Fruit fly (Drosophila melanogaster) whole organism, embryonic: Measurements from ENCODE around the gene Elp5.
A peak's percentile ranks its signal among the peaks of the same experiment; 100 is the strongest.

Experiments
- CG11398 ChIP-seq: fragments of 200-800 bp; sonication (Bioruptor generic); optimal IDR thresholded peaks from 2 replicates; lab custom pipeline; 2016; ENCODE audit warnings: missing biosample characterization, missing genetic modification characterization
- CG12769 ChIP-seq: fragments of 200-800 bp; sonication (Bioruptor generic); optimal IDR thresholded peaks from 2 replicates; lab custom pipeline; 2019; ENCODE audit warnings: missing biosample characterization, mild to moderate bottlenecking, missing genetic modification characterization, moderate library complexity
- CG15269 ChIP-seq: fragments of 200-800 bp; sonication (Bioruptor generic); optimal IDR thresholded peaks from 2 replicates; lab custom pipeline; 2018; ENCODE audit warnings: missing biosample characterization, mild to moderate bottlenecking, missing genetic modification characterization, moderate library complexity
- CG17328 ChIP-seq: fragments of 200-800 bp; sonication (Bioruptor generic); IDR thresholded peaks from 2 replicates; pipeline ENCODE4 v1.3.6; 2022; ENCODE audit warnings: missing biosample characterization, missing genetic modification characterization
- CG17829 ChIP-seq: fragments of 200-800 bp; optimal IDR thresholded peaks from 2 replicates; lab custom pipeline; 2019; ENCODE audit warnings: missing biosample characterization, mild to moderate bottlenecking, missing genetic modification characterization, moderate library complexity
- CG31365 ChIP-seq: fragments of 200-800 bp; sonication (Bioruptor generic); optimal IDR thresholded peaks from 2 replicates; lab custom pipeline; 2018; ENCODE audit warnings: missing biosample characterization, mild to moderate bottlenecking, missing genetic modification characterization
- CG3726 ChIP-seq: fragments of 200-800 bp; sonication (Bioruptor generic); IDR thresholded peaks from 3 replicates; pipeline ENCODE4, ENCODE4 v1.3.6; 2022; ENCODE audit warnings: missing biosample characterization, missing genetic modification characterization
- CG5180 ChIP-seq: fragments of 200-800 bp; sonication (Bioruptor generic); optimal IDR thresholded peaks from 3 replicates; lab custom pipeline; 2017; ENCODE audit warnings: missing biosample characterization, missing genetic modification characterization, mild to moderate bottlenecking, moderate library complexity, missing genetic modification reagents
- CG6813 ChIP-seq: fragments of 200-800 bp; sonication (Bioruptor generic); optimal IDR thresholded peaks from 2 replicates; lab custom pipeline; 2017; ENCODE audit warnings: missing biosample characterization, missing genetic modification characterization, mild to moderate bottlenecking, moderate library complexity, missing genetic modification reagents
- CG7372 ChIP-seq: fragments of 200-800 bp; sonication (Bioruptor generic); IDR thresholded peaks from 2 replicates; pipeline ENCODE4 v1.3.6; 2022; ENCODE audit warnings: missing biosample characterization, missing genetic modification characterization
- CG7556 ChIP-seq: fragments of 200-800 bp; sonication (Bioruptor generic); optimal IDR thresholded peaks from 2 replicates; lab custom pipeline; 2017; ENCODE audit warnings: missing biosample characterization, mild to moderate bottlenecking, missing genetic modification characterization
- CG7786 ChIP-seq: fragments of 200-800 bp; sonication (Bioruptor generic); optimal IDR thresholded peaks from 2 replicates; lab custom pipeline; 2016; ENCODE audit warnings: missing biosample characterization, missing genetic modification characterization
- CG7963 ChIP-seq: fragments of 200-800 bp; sonication (Bioruptor generic); IDR thresholded peaks from 3 replicates; pipeline ENCODE4 v1.3.6; 2022; ENCODE audit warnings: missing biosample characterization, missing genetic modification characterization; ENCODE audit not compliant: partially characterized antibody
- CG8478 ChIP-seq: fragments of >200 bp; optimal IDR thresholded peaks from 2 replicates; lab custom pipeline; 2018
- CG8924 ChIP-seq: fragments of 200-800 bp; optimal IDR thresholded peaks from 3 replicates; lab custom pipeline; 2019; ENCODE audit warnings: missing biosample characterization, mild to moderate bottlenecking, missing genetic modification characterization, moderate library complexity
- CG9797 ChIP-seq: fragments of 200-800 bp; sonication (Bioruptor generic); optimal IDR thresholded peaks from 3 replicates; lab custom pipeline; 2018; ENCODE audit warnings: missing biosample characterization, mild to moderate bottlenecking, missing genetic modification characterization
- CrebB ChIP-seq: fragments of 200-800 bp; sonication (Bioruptor generic); optimal IDR thresholded peaks from 3 replicates; lab custom pipeline; 2018; ENCODE audit warnings: missing biosample characterization, mild to moderate bottlenecking, missing genetic modification characterization
- Deaf1 ChIP-seq: fragments of 200-800 bp; optimal IDR thresholded peaks from 3 replicates; lab custom pipeline; 2019; ENCODE audit warnings: missing biosample characterization, mild to moderate bottlenecking, missing genetic modification characterization, moderate library complexity
- Ets65A ChIP-seq: fragments of 200-800 bp; sonication (Bioruptor generic); peaks from one replicate; lab custom pipeline; 2016; ENCODE audit warnings: missing biosample characterization, missing genetic modification characterization
- H15 ChIP-seq: fragments of 200-800 bp; sonication (Bioruptor generic); IDR thresholded peaks from 3 replicates; pipeline ENCODE4 v1.3.6; 2022; ENCODE audit warnings: missing biosample characterization, missing genetic modification characterization
- H2.0 ChIP-seq: fragments of 200-800 bp; sonication (Bioruptor generic); IDR thresholded peaks from 2 replicates; pipeline ENCODE4 v1.3.6; 2022; ENCODE audit warnings: missing biosample characterization, missing genetic modification characterization
- HHEX ChIP-seq: fragments of 200-800 bp; sonication (Bioruptor generic); optimal IDR thresholded peaks from 3 replicates; lab custom pipeline; 2017; ENCODE audit warnings: missing biosample characterization, mild to moderate bottlenecking, missing genetic modification characterization, missing genetic modification reagents
- HLH4C ChIP-seq: fragments of 200-800 bp; sonication (Bioruptor generic); IDR thresholded peaks from 3 replicates; pipeline ENCODE4 v1.3.6; 2022; ENCODE audit warnings: missing biosample characterization, missing genetic modification characterization; ENCODE audit not compliant: partially characterized antibody
- Meics ChIP-seq: fragments of 200-800 bp; sonication (Bioruptor generic); optimal IDR thresholded peaks from 2 replicates; lab custom pipeline; 2017; ENCODE audit warnings: missing biosample characterization, mild to moderate bottlenecking, missing genetic modification characterization
- Myb ChIP-seq: fragments of 200-800 bp; sonication (Bioruptor generic); optimal IDR thresholded peaks from 2 replicates; lab custom pipeline; 2016; ENCODE audit warnings: missing biosample characterization, missing genetic modification characterization
- Opbp ChIP-seq: fragments of 200-800 bp; sonication (Bioruptor generic); IDR thresholded peaks from 3 replicates; pipeline ENCODE4 v1.3.6; 2022; ENCODE audit warnings: missing biosample characterization, missing genetic modification characterization; ENCODE audit not compliant: partially characterized antibody
- Ssrp ChIP-seq: fragments of 200-800 bp; sonication (Bioruptor generic); optimal IDR thresholded peaks from 2 replicates; lab custom pipeline; 2018; ENCODE audit warnings: missing biosample characterization, mild to moderate bottlenecking, missing genetic modification characterization, moderate library complexity
- Xbp1 ChIP-seq: fragments of 200-800 bp; sonication (Bioruptor generic); optimal IDR thresholded peaks from 3 replicates; lab custom pipeline; 2016; ENCODE audit warnings: missing biosample characterization, mild to moderate bottlenecking, missing genetic modification characterization
- croc ChIP-seq: fragments of 200-800 bp; sonication (Bioruptor generic); conservative IDR thresholded peaks from 3 replicates; pipeline ENCODE4 v1.3.6; 2022; ENCODE audit warnings: missing biosample characterization, missing genetic modification characterization
- cwo ChIP-seq: fragments of 200-800 bp; sonication (Bioruptor generic); optimal IDR thresholded peaks from 3 replicates; lab custom pipeline; 2017; ENCODE audit warnings: missing biosample characterization, missing genetic modification characterization, mild to moderate bottlenecking, moderate library complexity, missing genetic modification reagents
- disco-r ChIP-seq: fragments of 200-800 bp; sonication (Bioruptor generic); optimal IDR thresholded peaks from 2 replicates; lab custom pipeline; 2016; ENCODE audit warnings: missing biosample characterization, missing genetic modification characterization
- fd64A ChIP-seq: fragments of 200-800 bp; sonication (Bioruptor generic); optimal IDR thresholded peaks from 3 replicates; lab custom pipeline; 2018; ENCODE audit warnings: missing biosample characterization, mild to moderate bottlenecking, missing genetic modification characterization
- inv ChIP-seq: fragments of 200-800 bp; sonication (Bioruptor generic); IDR thresholded peaks from 2 replicates; pipeline ENCODE4 v1.3.6; 2022; ENCODE audit warnings: missing biosample characterization, missing genetic modification characterization; ENCODE audit not compliant: partially characterized antibody
- kah ChIP-seq: fragments of 200-800 bp; sonication (Bioruptor generic); optimal IDR thresholded peaks from 2 replicates; lab custom pipeline; 2018; ENCODE audit warnings: missing biosample characterization, mild to moderate bottlenecking, missing genetic modification characterization
- mirr ChIP-seq: fragments of 200-800 bp; sonication (Bioruptor generic); optimal IDR thresholded peaks from 3 replicates; lab custom pipeline; 2018; ENCODE audit warnings: missing biosample characterization, mild to moderate bottlenecking, missing genetic modification characterization
- nerfin-1 ChIP-seq: fragments of 200-800 bp; sonication (Bioruptor generic); optimal IDR thresholded peaks from 3 replicates; lab custom pipeline; 2019; ENCODE audit warnings: missing biosample characterization, mild to moderate bottlenecking, missing genetic modification characterization, moderate library complexity
- odd ChIP-seq: fragments of 200-800 bp; sonication (Bioruptor generic); optimal IDR thresholded peaks from 2 replicates; lab custom pipeline; 2017; ENCODE audit warnings: missing biosample characterization, mild to moderate bottlenecking, missing genetic modification characterization
- pan ChIP-seq, 4 experiments: fragments of >200 bp in 3 of 4; fragments of 200-800 bp in 1 of 4; sonication (Bioruptor generic) in 1 of 4; optimal IDR thresholded peaks in 3 of 4; IDR thresholded peaks in 1 of 4; 2 replicates each; pipeline versions ENCODE4 v1.3.6 to Lab custom; 2017 to 2022; ENCODE audit warnings: missing biosample characterization in 2 of 4, missing genetic modification characterization in 2 of 4, mixed read lengths in 1 of 4
- pita ChIP-seq: fragments of 200-800 bp; sonication (Bioruptor generic); optimal IDR thresholded peaks from 2 replicates; lab custom pipeline; 2017; ENCODE audit warnings: missing biosample characterization, mild to moderate bottlenecking, missing genetic modification characterization
- row ChIP-seq: fragments of 200-800 bp; sonication (Bioruptor generic); IDR thresholded peaks from 3 replicates; pipeline ENCODE4 v1.3.6; 2022; ENCODE audit warnings: missing biosample characterization, missing genetic modification characterization
- so ChIP-seq: fragments of 200-800 bp; sonication (Bioruptor generic); IDR thresholded peaks from 3 replicates; pipeline ENCODE4 v1.3.6; 2022; ENCODE audit warnings: missing biosample characterization, missing genetic modification characterization
- sob ChIP-seq: fragments of 200-800 bp; sonication (Bioruptor generic); IDR thresholded peaks from 2 replicates; pipeline ENCODE4 v1.3.6; 2022; ENCODE audit warnings: missing biosample characterization, missing genetic modification characterization
- sqz ChIP-seq: fragments of 200-800 bp; sonication (Bioruptor generic); optimal IDR thresholded peaks from 3 replicates; lab custom pipeline; 2018; ENCODE audit warnings: missing biosample characterization, mild to moderate bottlenecking, missing genetic modification characterization
- tll ChIP-seq, 2 experiments: fragments of 200-800 bp in 1 of 2; fragments of >200 bp in 1 of 2; sonication (Bioruptor generic) in 1 of 2; optimal IDR thresholded peaks; 2 replicates each; lab custom pipeline; 2017 to 2019; ENCODE audit warnings: missing biosample characterization in 2 of 2, missing genetic modification characterization in 2 of 2, mild to moderate bottlenecking in 1 of 2, moderate library complexity in 1 of 2
- tup ChIP-seq: fragments of 200-800 bp; sonication (Bioruptor generic); optimal IDR thresholded peaks from 2 replicates; lab custom pipeline; 2016; ENCODE audit warnings: missing biosample characterization, mild to moderate bottlenecking, missing genetic modification characterization, moderate library complexity
- wor ChIP-seq: fragments of 200-800 bp; sonication (Bioruptor generic); IDR thresholded peaks from 2 replicates; pipeline ENCODE4 v1.3.6; 2022; ENCODE audit warnings: missing biosample characterization, missing genetic modification characterization
- zfh1 ChIP-seq: fragments of 200-800 bp; sonication (Bioruptor generic); IDR thresholded peaks from 3 replicates; pipeline ENCODE4 v1.3.6; 2022; ENCODE audit warnings: missing biosample characterization, missing genetic modification characterization

The Elp5 gene

dm6 chr3L:2256422-2257172, 659 bp upstream of the Elp5 start (continued):
- peak; percentile 82 for TF ChIP-seq kah
- no peak for TF ChIP-seq inv (GFP tag; lab: Robert Waterston, UW)
- no peak for TF ChIP-seq HLH4C (GFP tag; lab: Robert Waterston, UW)
- no peak for TF ChIP-seq odd
- TF ChIP-seq H2.0: no peak
- 0 out of 3 replicates have a peak, but pooled peaks have one; percentile 38 for TF ChIP-seq CG7963 (GFP tag; lab: Robert Waterston, UW)
- TF ChIP-seq Ets65A (GFP tag; lab: Kevin White, UChicago): peak; percentile 4
- TF ChIP-seq sqz (GFP tag; lab: Kevin White, UChicago): no peak
- TF ChIP-seq fd64A (GFP tag; lab: Kevin White, UChicago): no peak
- TF ChIP-seq wor (GFP tag; lab: Robert Waterston, UW): no peak
- no peak for TF ChIP-seq pan (optimal IDR thresholded peaks at IDR 0.05; lab: Kevin White, UChicago)
- TF ChIP-seq pan (GFP tag; optimal IDR thresholded peaks at IDR 0.05 in 1 of 2, IDR thresholded peaks at IDR 0.05 in 1 of 2): no peak
- TF ChIP-seq H15 (GFP tag; lab: Robert Waterston, UW): no peak
- TF ChIP-seq CG7556 (GFP tag; lab: Kevin White, UChicago): no peak
- no peak for TF ChIP-seq CG8478 (lab: Kevin White, UChicago)
- peak; percentile 29; the same call in 1 of the 2 replicates for TF ChIP-seq CG7372 (GFP tag; lab: Robert Waterston, UW)
- no peak for TF ChIP-seq Deaf1 (tag; lab: Kevin White, UChicago)
- no peak for TF ChIP-seq row (GFP tag; lab: Robert Waterston, UW)

- TF ChIP-seq CrebB (no peak), Meics (GFP tag; lab: Kevin White, UChicago) (no peak), CG17328 (GFP tag; lab: Robert Waterston, UW) (no peak), Xbp1 (GFP tag; lab: Kevin White, UChicago) (no peak), CG31365 (tag; lab: Kevin White, UChicago) (no peak), zfh1 (GFP tag; lab: Robert Waterston, UW) (no peak), Opbp (0 out of 3 replicates have a peak, but pooled peaks have one; percentile 20), CG7786 (no peak), croc (no peak), sob (GFP tag; lab: Robert Waterston, UW) (no peak), CG5180 (no peak), CG9797 (GFP tag; lab: Kevin White, UChicago) (no peak), CG15269 (tag; lab: Kevin White, UChicago) (no peak), CG3726 (GFP tag; lab: Robert Waterston, UW) (0 out of 3 replicates have a peak, but pooled peaks have one; percentile 15), CG8924 (tag; lab: Kevin White, UChicago) (no peak)
Measured at dm6 chr3L:2261282-2261681, 4.0 kb downstream of the Elp5 start.

- peak; percentile 92 for TF ChIP-seq CG17829 (tag; lab: Kevin White, UChicago)
- TF ChIP-seq so (GFP tag; lab: Robert Waterston, UW): peak; percentile 92
- no peak for TF ChIP-seq CG11398 (GFP tag; lab: Kevin White, UChicago)
- TF ChIP-seq pita (GFP tag; lab: Kevin White, UChicago): no peak
- peak; percentile 66 for TF ChIP-seq fd64A (GFP tag; lab: Kevin White, UChicago)
- TF ChIP-seq Ssrp: peak; percentile 86
- peak in 1 of 2 experiments; percentile 59 for TF ChIP-seq tll (GFP tag; optimal IDR thresholded peaks at IDR 0.05; lab: Kevin White, UChicago)
- peak; percentile 69 for TF ChIP-seq cwo
- TF ChIP-seq disco-r (GFP tag; lab: Kevin White, UChicago): no peak
- TF ChIP-seq Myb (GFP tag; lab: Kevin White, UChicago): peak; percentile 1
- peak; percentile 84 for TF ChIP-seq croc
- peak; percentile 87 for TF ChIP-seq HHEX
- TF ChIP-seq nerfin-1 (tag; lab: Kevin White, UChicago): peak; percentile 91
- peak; percentile 45 for TF ChIP-seq CG6813 (GFP tag; lab: Kevin White, UChicago)
- peak; percentile 89 for TF ChIP-seq CG12769 (tag; lab: Kevin White, UChicago)
- TF ChIP-seq tup (GFP tag; lab: Kevin White, UChicago): peak; percentile 68
- peak; percentile 58 for TF ChIP-seq mirr (GFP tag; lab: Kevin White, UChicago)
Measured at dm6 chr3L:2262515-2262944, 5.3 kb downstream of the Elp5 start, which contains the start of the genes oxt and CG13807. Gene oxt (minus strand): TSS chr3L:2262664. Gene CG13807 (plus strand): TSS chr3L:2262919.
